Fruit fly (Drosophila melanogaster) whole organism, wandering third instar larva: ENCODE results near the gene CG14507.

ENCODE experiments used
- CG32264 ChIP-seq: fragments of 200-800 bp; sonication (Bioruptor generic); optimal IDR thresholded peaks from 2 replicates; lab custom pipeline; 2016; ENCODE audit warnings: missing biosample characterization, missing genetic modification characterization
- CrebA ChIP-seq: fragments of 200-800 bp; sonication (Bioruptor generic); optimal IDR thresholded peaks from 2 replicates; lab custom pipeline; 2016; ENCODE audit warnings: missing biosample characterization, mild to moderate bottlenecking, missing genetic modification characterization, borderline replicate concordance
- Dif ChIP-seq: fragments of 200-275, 200-300 bp; sonication (Bioruptor generic); optimal IDR thresholded peaks from 2 replicates; lab custom pipeline; 2018; ENCODE audit warnings: missing biosample characterization, missing genetic modification characterization; ENCODE audit not compliant: partially characterized antibody
- dmrt93B ChIP-seq: fragments of 200-800 bp; sonication (Bioruptor generic); optimal IDR thresholded peaks from 2 replicates; lab custom pipeline; 2018; ENCODE audit warnings: missing biosample characterization, mild to moderate bottlenecking, missing genetic modification characterization
- psq ChIP-seq: fragments of 200-800 bp; sonication (Bioruptor generic); optimal IDR thresholded peaks from 3 replicates; lab custom pipeline; 2017; ENCODE audit warnings: missing biosample characterization, mild to moderate bottlenecking, missing genetic modification characterization, moderate library complexity
- tai ChIP-seq: sonication (Bioruptor generic); optimal IDR thresholded peaks from 2 replicates; lab custom pipeline; 2016; ENCODE audit warnings: missing biosample characterization, missing genetic modification characterization
- usp ChIP-seq: fragments of >200 bp; optimal IDR thresholded peaks from 2 replicates; lab custom pipeline; 2017; ENCODE audit warnings: missing biosample characterization, missing genetic modification characterization

DNA sequence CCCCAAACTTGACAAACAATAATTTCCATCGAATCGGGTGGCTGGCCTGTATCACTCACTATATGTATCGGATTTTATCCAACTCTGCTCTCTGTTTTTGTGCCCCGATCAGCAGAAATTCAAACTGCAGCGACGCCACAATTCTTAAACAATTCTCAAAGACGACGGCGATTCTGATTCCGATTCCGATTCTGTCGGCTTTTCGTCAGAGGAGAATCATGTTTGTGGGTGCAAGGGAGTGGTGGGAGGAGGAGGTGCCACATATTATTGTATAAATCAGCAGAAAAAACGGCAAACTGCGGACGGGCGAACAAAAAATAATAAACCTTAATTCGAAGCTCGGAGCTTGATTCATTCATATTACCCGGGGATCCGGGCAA, 11.1 kb downstream of the CG14507 start:
- no peak for TF ChIP-seq dmrt93B
- no peak for TF ChIP-seq usp (GFP tag; lab: Kevin White, UChicago)
- TF ChIP-seq tai (GFP tag; lab: Kevin White, UChicago): no peak
- no peak for TF ChIP-seq CrebA (GFP tag; lab: Kevin White, UChicago)
- TF ChIP-seq CG32264 (GFP tag; lab: Kevin White, UChicago): no peak
- no peak for TF ChIP-seq psq (GFP tag; lab: Kevin White, UChicago)
- no peak for TF ChIP-seq Dif (GFP tag; lab: Kevin White, UChicago)
